Worm (Caenorhabditis elegans) whole organism, L4/young adult: ENCODE measurements around the gene R02E12.4.

Experiments
- W03F9.2 ChIP-seq: fragments of 150-350 bp; optimal IDR thresholded peaks from 2 replicates; lab custom pipeline; 2014; ENCODE audit warnings: missing biosample characterization, missing genetic modification characterization
- dao-5 ChIP-seq: sonication (generic microtip); optimal IDR thresholded peaks from 2 replicates; lab custom pipeline; 2016; ENCODE audit warnings: missing genotype, missing genetic modification characterization, moderate library complexity, missing compliant biosample characterization
- him-1 ChIP-seq: sonication (generic microtip); optimal IDR thresholded peaks from 2 replicates; lab custom pipeline; 2016; ENCODE audit warnings: missing genotype, missing genetic modification reagents, missing genetic modification characterization, missing compliant biosample characterization

R02E12.4 gene

ce11 chrX:3982370-3982769, 22.7 kb upstream of the R02E12.4 start:
- TF ChIP-seq dao-5 (no peak), him-1 (tag; lab: Kevin White, UChicago) (no peak), W03F9.2 (tag; lab: Kevin White, UChicago) (no peak)

- TF ChIP-seq W03F9.2 (tag; lab: Kevin White, UChicago), result no peak
- no peak for TF ChIP-seq him-1 (tag; lab: Kevin White, UChicago)
- TF ChIP-seq dao-5, result no peak
These were observed 16.5 kb upstream of the R02E12.4 start for ce11 chrX:3988575-3988974.

ce11 chrX:3990495-3990894, 14.6 kb upstream of the R02E12.4 start:
- no peak for TF ChIP-seq him-1 (tag; lab: Kevin White, UChicago)
- TF ChIP-seq dao-5, result no peak
- TF ChIP-seq W03F9.2 (tag; lab: Kevin White, UChicago), result no peak

DNA sequence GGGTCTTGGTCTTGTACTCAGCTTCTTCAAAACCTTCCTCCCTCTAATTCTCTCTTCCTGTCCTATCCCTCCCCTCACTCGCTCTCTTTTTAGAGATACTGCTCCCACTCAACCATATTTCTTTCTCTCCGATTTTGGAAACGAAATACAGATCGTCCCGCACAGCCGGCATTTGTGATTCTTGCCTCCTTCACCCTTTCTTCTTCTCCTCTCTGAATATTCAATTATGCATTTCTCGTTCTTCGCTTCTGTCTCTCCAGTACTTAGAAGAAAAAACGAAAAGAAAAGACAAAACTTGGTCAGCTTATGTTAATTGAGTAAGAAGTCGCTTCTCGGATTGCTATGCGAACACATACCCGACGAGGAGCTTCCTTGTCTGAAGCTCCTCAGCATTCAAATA, 14.2 kb upstream of the R02E12.4 start:
- no peak for TF ChIP-seq W03F9.2 (tag; lab: Kevin White, UChicago)

DNA sequence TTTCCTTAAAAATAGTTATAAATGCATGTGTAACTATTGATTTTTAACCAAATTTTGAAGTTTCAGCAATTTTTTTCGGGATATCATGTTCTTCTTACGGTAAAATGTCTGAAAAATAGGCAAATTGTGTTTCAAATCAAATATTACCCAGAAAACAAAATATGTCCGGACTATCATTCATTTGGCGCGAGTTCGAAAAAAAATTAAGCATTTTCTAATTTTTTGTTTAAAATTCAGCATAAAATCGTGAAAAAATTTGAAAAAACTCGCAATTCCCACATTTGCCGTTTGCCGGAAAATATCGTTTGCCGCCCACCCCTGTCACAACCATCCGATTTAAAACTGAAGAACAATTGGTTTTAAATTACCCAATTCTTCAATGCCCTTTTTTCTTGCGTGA, 13.5 kb upstream of the R02E12.4 start:
- no peak for TF ChIP-seq W03F9.2 (tag; lab: Kevin White, UChicago)
- TF ChIP-seq him-1 (tag; lab: Kevin White, UChicago), result no peak
- TF ChIP-seq dao-5, result no peak

ce11 chrX:3994418-3994817, 10.7 kb upstream of the R02E12.4 start:
- TF ChIP-seq dao-5, result no peak
- TF ChIP-seq him-1 (tag; lab: Kevin White, UChicago), result no peak
- TF ChIP-seq W03F9.2 (tag; lab: Kevin White, UChicago), result no peak

ce11 chrX:3997040-3997439, 8.1 kb upstream of the R02E12.4 start, which contains the start of gene R02E12.5:
TSS of gene R02E12.5 (plus strand) at chrX:3997340.
- no peak for TF ChIP-seq W03F9.2 (tag; lab: Kevin White, UChicago)
- no peak for TF ChIP-seq dao-5
- TF ChIP-seq him-1 (tag; lab: Kevin White, UChicago), result no peak

- no peak for TF ChIP-seq W03F9.2 (tag; lab: Kevin White, UChicago)
- TF ChIP-seq dao-5, result no peak
- TF ChIP-seq him-1 (tag; lab: Kevin White, UChicago), result no peak
These were observed 1.9 kb upstream of the R02E12.4 start, which contains the start of gene R02E12.12 for ce11 chrX:4003220-4003619. TSS of gene R02E12.12 (plus strand) at chrX:4003520.

ce11 chrX:4006966-4007365, 1.9 kb downstream of the R02E12.4 start:
- TF ChIP-seq him-1 (tag; lab: Kevin White, UChicago), result no peak
- no peak for TF ChIP-seq dao-5

ce11 chrX:4007724-4008123, 2.6 kb downstream of the R02E12.4 start:
- TF ChIP-seq him-1 (tag; lab: Kevin White, UChicago), result no peak
- no peak for TF ChIP-seq dao-5
- TF ChIP-seq W03F9.2 (tag; lab: Kevin White, UChicago), result no peak

DNA sequence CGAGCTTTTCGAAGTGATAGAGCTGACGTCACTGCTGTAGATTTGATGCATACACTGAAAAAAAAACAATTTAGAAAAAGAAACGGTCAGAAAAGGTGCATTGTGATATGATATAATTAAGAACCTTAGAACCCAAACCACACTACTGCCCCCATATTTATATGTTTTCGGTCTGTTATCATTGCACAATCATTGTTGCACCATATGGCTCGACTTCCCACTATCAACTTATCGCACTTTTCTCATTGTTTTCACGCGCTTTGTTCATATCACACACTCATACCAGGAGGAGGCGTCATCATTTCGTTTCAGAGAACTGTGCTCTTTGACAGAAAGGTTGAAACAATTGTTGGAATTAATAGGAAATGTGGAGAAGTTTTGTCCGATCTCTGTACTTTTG, 3.8 kb downstream of the R02E12.4 start:
- TF ChIP-seq him-1 (tag; lab: Kevin White, UChicago) (no peak), W03F9.2 (tag; lab: Kevin White, UChicago) (peak; percentile 32), dao-5 (no peak)

ce11 chrX:4010383-4010782, 5.3 kb downstream of the R02E12.4 start:
- no peak for TF ChIP-seq him-1 (tag; lab: Kevin White, UChicago)
- TF ChIP-seq W03F9.2 (tag; lab: Kevin White, UChicago), result no peak
- TF ChIP-seq dao-5, result no peak

ce11 chrX:4011919-4012318, 6.8 kb downstream of the R02E12.4 start, which contains the start of gene mop-25.1:
TSS of gene mop-25.1 (plus strand) at chrX:4012219.
- no peak for TF ChIP-seq W03F9.2 (tag; lab: Kevin White, UChicago)
- no peak for TF ChIP-seq him-1 (tag; lab: Kevin White, UChicago)
- no peak for TF ChIP-seq dao-5

ce11 chrX:4016113-4016512, 11.0 kb downstream of the R02E12.4 start, which contains the start of gene hrg-1:
TSS of gene hrg-1 (minus strand) at chrX:4016221.
- TF ChIP-seq dao-5 (no peak), him-1 (tag; lab: Kevin White, UChicago) (peak; percentile 34), W03F9.2 (tag; lab: Kevin White, UChicago) (peak; percentile 65)

ce11 chrX:4017576-4018309, 12.6 kb downstream of the R02E12.4 start:
- no peak for TF ChIP-seq dao-5
- TF ChIP-seq him-1 (tag; lab: Kevin White, UChicago), result no peak
- no peak for TF ChIP-seq W03F9.2 (tag; lab: Kevin White, UChicago)
